Worm (Caenorhabditis elegans) whole organism, dauer: ENCODE measurements around the gene nth-1.

Experiments used
- unc-62 ChIP-seq: sonication (generic microtip); optimal IDR thresholded peaks from 2 replicates; lab custom pipeline; 2017; ENCODE audit warnings: missing biosample characterization, missing genetic modification reagents, missing genetic modification characterization

nth-1 gene

DNA sequence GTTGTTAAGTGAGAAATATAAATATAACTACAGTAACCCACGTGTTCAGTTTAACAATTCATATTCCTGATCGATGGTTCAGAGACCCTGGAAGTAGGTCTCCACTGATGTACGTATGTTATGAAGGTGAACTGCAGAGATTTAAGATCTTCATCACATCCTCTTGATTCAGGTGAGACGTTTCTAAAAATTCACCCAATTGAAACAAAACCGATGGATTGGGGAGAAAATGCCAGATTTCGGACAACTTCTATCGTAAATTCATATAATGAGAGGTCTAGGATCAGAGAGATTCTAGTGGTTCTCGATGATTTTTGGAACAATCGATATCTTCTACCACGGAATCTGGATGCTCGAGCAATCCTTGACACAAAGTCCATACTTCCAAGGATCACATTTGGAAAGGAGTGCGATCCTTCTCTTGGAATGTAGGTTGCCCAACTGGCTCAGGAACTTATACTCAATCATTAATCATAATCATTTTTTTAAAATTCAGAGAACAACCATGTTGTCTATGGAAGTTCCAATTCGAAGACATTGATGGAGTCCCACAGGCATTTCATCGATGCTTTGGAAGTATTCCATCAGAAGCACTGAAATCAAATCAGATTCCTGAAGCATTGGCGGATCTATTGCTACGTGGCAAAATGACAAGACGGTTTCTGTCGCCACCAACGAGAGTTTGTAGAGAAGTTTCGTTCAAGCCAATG is at the start of gene nth-1, which contains the start of gene R10E4.7:
Gene nth-1, minus strand, starts transcription at position 101 of the 710 bp plus-strand sequence.
Gene R10E4.7, plus strand, starts transcription at position 660 of the 710 bp plus-strand sequence.
- no peak for TF ChIP-seq unc-62

DNA sequence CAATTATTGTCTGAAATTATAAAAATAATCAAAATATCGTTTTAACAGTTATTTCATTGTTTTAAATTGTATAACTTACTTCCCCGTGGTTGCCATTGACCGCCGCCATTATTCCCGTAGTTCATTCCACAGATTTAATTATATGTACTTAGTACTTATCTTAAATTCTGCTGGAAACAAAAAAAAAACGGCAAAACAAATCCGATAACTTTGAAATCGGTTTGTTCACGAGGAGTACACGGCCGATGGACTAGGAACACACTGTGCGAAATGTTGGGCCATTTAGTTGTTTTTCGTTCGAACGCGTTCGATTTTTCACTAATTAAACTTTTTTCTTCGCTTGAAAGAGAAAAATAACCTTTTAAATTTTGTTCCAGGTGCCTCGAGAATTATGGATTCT is 49.0 kb upstream of the nth-1 start, which contains the start of the genes B0285.3 and lcmt-1:
Gene B0285.3, minus strand, starts transcription at position 267 of the 400 bp plus-strand sequence.
Gene lcmt-1, plus strand, starts transcription at position 377 of the 400 bp plus-strand sequence.
- TF ChIP-seq unc-62 = no peak

DNA sequence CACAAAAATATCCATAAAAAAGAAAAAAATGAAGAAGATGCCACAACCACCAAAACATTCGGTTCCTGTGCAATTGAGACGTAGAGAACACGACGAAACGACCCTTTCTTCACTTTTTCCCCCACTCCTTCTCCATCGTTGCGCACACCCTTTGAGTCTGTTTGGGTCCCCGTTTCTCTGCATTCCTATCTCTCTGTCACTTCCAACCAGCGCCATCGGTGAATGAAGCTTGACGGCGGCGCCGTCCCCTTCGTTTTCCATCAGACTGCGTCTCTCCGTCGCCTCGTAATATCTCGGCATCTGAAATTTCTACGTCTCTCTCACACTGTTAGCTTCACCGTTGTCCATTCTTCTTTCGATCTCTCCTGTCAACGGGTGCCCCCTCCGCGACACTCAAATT is 41.6 kb upstream of the nth-1 start:
- TF ChIP-seq unc-62 = no peak

DNA sequence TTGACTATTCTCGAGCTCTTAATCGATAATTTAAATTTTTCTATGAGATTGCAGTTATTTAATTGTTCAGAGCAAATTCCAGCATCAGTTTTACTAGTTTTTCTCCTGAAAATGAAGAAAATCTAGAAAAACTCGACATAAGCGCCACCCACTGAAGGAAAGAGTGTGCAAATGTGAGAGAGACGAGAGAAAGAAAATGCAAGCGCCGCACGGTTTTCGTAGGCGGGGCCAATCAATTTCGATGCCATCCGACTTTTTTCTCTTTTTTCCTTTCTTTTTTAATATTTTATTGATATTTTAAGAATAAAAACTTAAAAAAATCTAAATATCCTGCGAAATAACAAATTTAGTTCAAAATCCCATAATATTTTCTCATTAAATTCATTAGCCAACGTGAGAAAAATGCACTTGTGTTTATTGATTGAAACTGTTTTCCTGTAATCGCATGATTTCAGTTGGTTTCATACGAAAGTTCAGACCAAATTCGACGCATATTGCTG is 38.5 kb upstream of the nth-1 start, which contains the start of gene cdk-12:
Gene cdk-12, plus strand, starts transcription at position 450 of the 500 bp plus-strand sequence.
- no peak for TF ChIP-seq unc-62

DNA sequence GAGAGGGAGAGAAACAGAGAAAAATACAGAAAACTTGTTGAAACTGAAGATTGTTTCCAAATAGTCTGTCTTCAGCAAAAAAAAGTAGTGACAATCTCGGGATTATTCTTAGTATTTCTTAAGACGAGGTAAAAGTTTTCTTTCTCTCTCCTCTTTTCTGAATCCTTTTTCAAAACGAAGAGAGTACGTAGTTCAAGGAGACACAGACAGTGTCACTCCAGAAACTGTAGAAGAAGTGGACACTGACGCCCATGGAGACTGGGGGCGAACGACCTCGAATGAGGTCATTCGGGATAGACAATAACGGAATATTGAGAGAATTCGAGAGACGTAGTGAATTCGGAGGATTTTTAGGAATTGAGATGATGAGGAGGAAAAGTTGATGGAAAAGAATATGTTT is 36.9 kb upstream of the nth-1 start, which contains the start of gene gly-6:
Gene gly-6, minus strand, starts transcription at position 245 of the 400 bp plus-strand sequence.
- no peak for TF ChIP-seq unc-62

DNA sequence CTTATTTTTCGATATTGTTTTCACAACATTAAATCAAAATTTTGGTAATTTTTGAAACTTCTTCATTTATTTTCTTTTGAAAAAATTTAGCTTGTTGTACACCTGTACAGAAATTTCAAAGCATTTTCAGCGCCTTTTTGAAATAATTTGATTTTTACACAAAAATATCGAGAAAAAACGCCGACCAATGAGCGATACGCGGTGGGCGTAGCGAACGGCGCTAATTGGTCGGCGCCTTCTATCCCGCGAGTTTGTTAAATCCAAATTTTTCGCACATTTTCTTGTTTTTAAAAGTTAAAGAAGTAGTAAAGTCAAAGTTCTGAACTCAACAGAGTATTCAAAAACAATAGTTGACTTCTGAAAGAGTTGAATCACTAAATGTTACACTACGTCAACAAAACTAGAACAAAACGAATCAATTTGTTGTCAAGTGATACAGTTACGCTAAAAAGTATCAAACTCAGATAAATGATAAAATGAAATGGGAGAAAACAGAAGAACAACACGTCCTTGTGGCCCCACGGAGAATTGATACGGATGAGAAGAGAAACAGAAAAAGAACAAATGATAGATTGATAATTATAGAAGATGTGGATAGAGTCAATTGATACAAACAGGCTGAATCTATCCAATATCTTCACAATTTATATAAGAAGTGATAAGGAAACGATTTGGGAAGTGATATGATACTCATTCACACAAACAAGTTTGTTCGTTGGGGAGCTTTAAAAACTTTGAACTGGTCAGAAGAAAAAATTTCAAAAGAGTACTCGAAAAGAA is 34.3 kb upstream of the nth-1 start:
- no peak for TF ChIP-seq unc-62

DNA sequence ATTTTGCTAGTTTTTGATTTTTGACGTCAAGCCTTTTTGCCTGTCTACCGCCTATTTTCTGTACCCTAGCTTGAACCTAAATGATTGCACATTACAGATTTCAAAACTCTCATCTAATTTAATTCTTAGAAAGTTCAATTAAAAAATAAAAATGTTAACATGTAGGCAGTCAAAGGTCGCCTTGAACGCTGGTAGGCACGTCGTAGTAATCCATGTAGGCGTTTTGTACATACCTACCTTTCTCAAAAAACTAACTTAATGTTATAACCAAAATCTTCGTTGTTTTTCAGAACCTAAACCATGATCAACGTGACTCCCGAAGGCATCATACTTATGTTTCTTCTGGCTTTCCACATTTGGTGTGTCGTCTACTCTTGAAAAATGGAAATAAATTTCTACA is 29.8 kb upstream of the nth-1 start, which contains the start of gene H38K22.9:
Gene H38K22.9, plus strand, starts transcription at position 301 of the 400 bp plus-strand sequence.
- no peak for TF ChIP-seq unc-62

DNA sequence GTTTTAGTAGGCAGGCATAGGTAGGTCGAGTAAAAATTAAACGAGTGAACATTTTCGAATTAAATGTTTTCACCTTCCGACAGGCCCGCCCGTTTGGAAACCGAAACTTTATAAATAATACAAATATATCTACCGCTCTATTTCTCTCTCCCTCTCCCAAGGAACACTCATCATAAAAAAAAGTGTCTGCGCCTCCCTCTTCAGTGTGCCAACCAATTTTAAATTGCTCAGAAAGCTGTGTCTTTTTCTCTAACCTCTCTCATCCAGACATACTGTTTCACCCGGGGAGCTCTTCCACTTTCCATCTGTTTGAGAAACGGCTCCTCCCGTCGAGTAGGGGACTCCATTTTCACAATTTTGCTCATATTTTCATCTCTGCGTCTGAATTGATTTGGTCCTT is 29.1 kb upstream of the nth-1 start:
- no peak for TF ChIP-seq unc-62

DNA sequence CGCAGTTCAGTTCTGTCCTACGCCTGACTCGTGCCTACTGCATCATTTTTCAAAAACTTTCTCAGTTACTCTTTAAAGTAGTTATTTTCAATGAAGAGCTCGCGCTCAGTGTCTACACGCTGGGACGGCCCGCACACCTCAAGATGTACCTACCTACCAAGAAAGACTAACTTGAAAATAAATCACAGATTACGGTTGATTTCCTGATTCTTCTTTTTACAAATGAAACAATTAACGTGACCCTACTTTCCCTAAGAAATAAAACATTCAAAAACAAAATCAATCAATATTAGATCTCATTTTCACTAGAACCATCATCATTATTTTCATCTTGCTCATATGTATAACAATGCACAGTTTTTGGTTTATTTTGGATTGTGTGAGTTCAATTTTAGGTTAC is 27.3 kb upstream of the nth-1 start, which contains the start of gene H38K22.7:
Gene H38K22.7, plus strand, starts transcription at position 301 of the 400 bp plus-strand sequence.
- TF ChIP-seq unc-62 = no peak

DNA sequence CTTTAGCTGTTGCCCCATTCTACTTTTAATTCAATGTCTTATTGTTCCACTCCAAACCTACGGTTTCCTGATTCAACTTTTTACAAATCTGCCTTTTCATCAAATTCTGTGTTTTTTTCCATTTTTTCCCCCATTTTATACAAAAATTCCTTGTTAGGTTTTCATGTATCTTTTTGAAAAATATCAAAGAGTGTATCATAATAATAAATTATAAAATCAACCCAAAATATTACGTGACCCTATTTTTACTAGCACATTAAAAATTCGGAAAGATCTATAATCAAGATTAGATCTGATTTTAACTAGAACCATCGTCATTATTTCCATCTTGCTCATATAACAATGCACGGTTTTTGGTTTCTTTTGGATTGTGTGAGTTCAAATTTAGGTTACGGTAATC is 26.1 kb upstream of the nth-1 start, which contains the start of gene H38K22.6:
Gene H38K22.6, plus strand, starts transcription at position 301 of the 400 bp plus-strand sequence.
- no peak for TF ChIP-seq unc-62

DNA sequence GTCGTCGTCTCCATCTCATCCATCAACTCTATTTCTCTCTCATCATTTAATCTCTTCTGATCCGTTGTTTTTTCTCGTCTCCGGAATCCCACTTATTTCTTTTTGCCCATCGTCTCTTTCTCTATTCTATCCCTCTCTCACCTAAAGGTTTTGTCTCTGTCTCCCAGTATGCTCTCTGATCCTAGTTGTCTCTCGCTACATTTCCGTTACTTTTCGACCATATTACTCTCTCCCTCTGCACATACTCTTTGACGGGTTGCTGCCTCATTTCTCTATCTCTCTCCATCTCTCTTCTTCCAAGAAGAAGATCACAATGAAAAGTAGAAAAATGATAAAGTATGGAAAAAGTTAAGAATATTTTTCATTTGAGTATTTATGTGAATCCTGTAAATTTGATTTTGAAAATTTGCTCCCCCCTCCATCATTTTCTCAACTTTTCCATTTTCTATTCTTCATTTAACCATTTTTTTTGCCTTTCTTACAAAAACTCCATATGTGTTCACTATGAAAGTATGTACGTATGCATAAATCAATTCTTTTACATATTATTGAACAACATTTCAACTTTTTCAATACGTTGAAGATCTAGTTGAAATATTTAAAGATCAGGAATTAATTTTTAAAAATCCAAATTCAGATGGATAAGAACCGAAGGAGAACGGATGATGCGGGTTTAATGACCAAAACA is 23.2 kb upstream of the nth-1 start, which contains the start of gene tag-131:
Gene tag-131, plus strand, starts transcription at position 638 of the 688 bp plus-strand sequence.
- no peak for TF ChIP-seq unc-62

DNA sequence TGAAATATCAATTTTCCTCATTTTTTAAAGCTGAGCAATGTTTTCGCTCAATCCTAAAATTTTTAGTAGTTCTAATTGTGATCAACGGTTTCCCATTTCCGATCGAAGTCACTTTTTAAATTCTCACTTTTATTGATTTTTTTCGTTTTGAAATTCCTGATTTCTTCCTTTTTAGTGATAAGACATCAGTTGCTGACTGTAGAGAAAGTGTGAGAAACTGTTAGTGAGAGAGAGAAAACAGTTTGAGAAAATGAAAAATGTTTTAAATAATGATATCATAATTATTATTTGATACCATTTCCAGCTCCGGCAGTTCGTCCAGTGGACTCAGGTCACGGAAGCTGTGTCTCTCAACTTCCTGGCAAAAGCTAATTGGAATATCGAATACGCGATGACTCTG is 20.4 kb upstream of the nth-1 start:
- TF ChIP-seq unc-62 = no peak

DNA sequence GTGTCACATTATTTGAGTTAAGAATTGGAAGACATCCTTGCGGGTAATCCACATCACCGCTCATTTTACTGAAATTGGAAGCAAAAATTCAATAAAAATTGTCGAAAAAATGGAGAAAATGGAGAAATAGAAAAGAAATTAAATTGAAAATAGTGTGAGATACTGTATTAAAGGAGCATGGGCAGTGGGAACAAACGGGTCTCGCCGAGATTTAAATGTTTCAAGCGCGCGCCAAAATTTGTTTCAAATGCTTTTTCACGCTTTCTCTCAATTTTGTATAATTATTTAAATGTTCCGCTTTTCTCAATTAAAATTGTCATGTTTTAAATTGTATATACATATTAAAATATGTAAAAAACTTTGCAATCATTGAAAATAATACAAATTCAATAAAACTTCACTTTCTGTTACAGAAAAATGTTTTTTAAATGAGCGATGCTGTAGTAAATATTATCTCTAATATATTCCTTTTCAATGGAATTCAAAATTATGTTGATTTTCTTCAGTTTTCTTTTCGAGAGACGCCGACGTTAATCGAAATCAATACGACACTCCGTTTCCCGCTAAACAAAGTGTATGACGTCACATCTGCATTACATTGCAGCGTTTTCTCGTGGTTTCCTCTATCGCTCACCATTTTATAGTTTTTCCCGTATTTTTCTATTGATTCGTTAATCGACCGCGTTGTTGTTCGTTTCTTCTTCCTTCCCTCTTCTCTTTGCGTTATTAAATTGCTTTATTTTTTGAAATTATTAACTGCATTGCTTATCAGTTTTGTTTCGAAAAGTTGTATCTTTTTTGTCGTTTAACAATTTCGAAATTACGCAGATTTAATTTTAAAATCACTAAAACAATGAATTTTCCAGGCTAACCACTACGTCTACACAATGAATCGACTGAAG is 19.3 kb upstream of the nth-1 start, which contains the start of the genes evl-14 and dcn-1:
Gene evl-14, minus strand, starts transcription at position 68 of the 902 bp plus-strand sequence.
Gene dcn-1, plus strand, starts transcription at position 852 of the 902 bp plus-strand sequence.
- TF ChIP-seq unc-62 = no peak

DNA sequence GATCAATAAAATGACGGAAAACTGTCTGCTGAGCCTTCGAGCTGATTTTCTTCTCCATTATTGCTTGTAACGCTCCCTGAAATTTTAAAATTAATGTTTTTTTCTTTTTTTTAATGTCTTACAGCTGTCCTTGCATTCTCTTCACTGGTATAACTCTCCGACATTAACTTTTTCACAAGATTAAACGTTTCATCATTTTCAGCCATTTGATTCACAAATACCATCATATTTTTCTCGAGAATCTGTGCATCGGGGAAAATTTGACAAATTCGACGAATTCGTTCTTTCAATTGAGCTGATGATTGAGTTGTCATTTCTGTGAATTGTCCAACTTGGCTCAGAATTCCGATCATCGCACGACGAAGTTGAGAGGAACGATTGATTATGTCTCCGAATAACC is 15.2 kb upstream of the nth-1 start:
- TF ChIP-seq unc-62 = no peak

DNA sequence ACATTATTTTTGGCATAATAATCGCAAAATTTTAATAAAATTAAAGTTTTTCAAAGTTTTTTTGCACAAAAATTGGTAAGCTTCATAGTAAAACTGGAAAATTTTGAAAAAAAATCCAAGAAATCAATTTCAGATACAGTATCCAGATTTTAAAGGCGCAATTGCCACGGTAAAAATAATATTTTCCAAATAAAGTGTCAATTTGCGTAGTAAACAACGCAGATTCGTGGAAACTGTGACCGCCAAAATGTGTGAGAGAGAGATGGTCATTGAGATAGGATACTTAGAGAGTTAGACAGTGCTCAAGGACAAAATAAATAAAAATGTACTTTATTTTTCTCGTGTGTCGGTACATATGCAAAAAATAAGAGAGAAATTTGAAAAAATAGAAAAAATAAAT is 8.7 kb upstream of the nth-1 start:
- no peak for TF ChIP-seq unc-62
